Worm (Caenorhabditis elegans) whole organism, midembryonic: Measurements from ENCODE around the gene F59E12.17.

Experiments
- flt-1 ChIP-seq: fragments of 200-800 bp; sonication (Bioruptor generic); IDR thresholded peaks from 2 replicates; pipeline ENCODE4 v1.3.6; 2022; ENCODE audit warnings: missing genetic modification characterization, missing compliant biosample characterization
- ztf-29 ChIP-seq: fragments of 200-800 bp; sonication (Bioruptor generic); IDR thresholded peaks from 2 replicates; pipeline ENCODE4 v1.3.6; 2022; ENCODE audit warnings: missing genetic modification reagents, missing genetic modification characterization, missing compliant biosample characterization

DNA sequence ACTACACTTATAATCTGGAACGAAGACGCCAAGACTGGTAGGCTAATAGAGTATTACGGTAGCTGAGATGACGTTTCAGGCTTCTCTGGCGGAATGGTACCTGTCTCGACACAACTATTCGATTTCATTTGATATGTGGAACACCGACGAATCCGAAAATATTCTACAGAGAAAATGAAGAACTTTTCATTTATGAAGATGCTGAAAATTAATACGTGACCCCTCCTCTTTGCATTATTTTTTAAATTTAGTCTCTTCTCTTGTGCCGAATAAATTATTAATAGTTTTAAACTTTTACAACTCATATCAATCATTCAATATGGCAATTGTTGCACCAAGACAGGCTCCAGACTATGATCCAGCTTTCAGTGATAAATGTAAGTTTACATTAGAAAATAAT is 16.7 kb upstream of the F59E12.17 start, which contains the start of gene C25H3.16:
- no peak for TF ChIP-seq flt-1 (GFP tag; lab: Robert Waterston, UW)
- TF ChIP-seq ztf-29 (GFP tag; lab: Robert Waterston, UW) = no peak
